Worm (Caenorhabditis elegans): ENCODE measurements around the gene F23D12.11.

Gene F23D12.11

DNA sequence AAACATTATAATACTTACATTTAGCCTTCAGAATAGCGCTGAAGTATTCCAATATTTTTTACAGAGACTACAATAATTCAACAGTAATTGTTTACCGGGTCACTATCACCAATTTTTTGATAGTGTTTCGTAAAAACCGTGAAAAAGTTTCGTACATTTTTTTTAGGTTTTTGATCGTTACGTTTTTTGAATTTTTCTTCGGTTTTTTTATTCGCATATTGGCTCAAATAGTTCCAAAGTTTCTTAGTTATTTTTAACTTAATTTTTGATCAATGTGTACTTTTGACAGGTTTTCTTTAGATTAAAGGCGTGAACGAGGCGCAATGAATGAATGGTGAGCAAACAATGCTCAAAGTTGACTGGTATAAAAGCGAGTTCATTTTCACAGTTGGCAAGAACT, 1.4 kb downstream of the F23D12.11 start, which contains the start of gene fipr-3:
TSS of gene fipr-3 (plus strand) at position 301 of the 400 bp plus-strand sequence.
- no peak for TF ChIP-seq elt-1 (tag; optimal IDR thresholded peaks at IDR 0.05; ENCODE audit: borderline replicate concordance, insufficient read depth)
- TF ChIP-seq ceh-43 (GFP tag; optimal IDR thresholded peaks at IDR 0.05) = no peak
- no peak for TF ChIP-seq lin-13 (tag; optimal IDR thresholded peaks at IDR 0.05)
- TF ChIP-seq nhr-28 (tag; optimal IDR thresholded peaks at IDR 0.05) = no peak
- no peak for TF ChIP-seq flh-1 (GFP tag; optimal IDR thresholded peaks at IDR 0.05)
- TF ChIP-seq sem-2 (GFP tag; optimal IDR thresholded peaks at IDR 0.05) = no peak
- no peak for TF ChIP-seq ces-1 (GFP tag; optimal IDR thresholded peaks at IDR 0.05)
- no peak for TF ChIP-seq unc-39 (tag; optimal IDR thresholded peaks at IDR 0.05)

DNA sequence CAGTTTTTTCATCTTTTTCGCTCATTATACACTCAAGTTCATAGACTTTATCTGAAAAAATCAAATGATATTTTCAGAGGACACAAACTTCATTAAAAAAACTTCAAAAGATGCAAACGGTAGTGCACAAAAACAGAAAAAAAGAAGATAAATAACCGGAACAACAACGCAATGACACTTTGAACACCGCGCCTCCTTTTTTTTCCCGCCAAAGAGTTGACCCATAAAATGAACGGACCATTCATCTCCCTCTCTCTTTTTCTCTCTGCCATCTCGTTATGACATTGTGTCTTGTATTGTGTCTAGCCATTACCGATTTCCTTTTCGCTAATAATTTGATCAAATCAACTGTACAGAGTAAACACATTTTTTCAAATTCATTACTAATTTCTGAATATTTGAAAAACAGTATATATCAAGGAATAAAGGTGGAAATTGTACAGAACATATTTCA, 3.0 kb downstream of the F23D12.11 start, which contains the start of gene F23D12.2:
TSS of gene F23D12.2 (minus strand) at position 51 of the 454 bp plus-strand sequence.
- TF ChIP-seq mab-5 (tag; optimal IDR thresholded peaks at IDR 0.05) = no peak
- no peak for TF ChIP-seq ztf-11 (tag; optimal IDR thresholded peaks at IDR 0.05)
- no peak for TF ChIP-seq snpc-4 (tag; optimal IDR thresholded peaks at IDR 0.05)
- TF ChIP-seq sptf-1 (tag; optimal IDR thresholded peaks at IDR 0.05) = no peak
- TF ChIP-seq ceh-39 (tag; optimal IDR thresholded peaks at IDR 0.05) = no peak
- no peak for TF ChIP-seq mls-2 (tag; optimal IDR thresholded peaks at IDR 0.05)
- TF ChIP-seq M03D4.4 (tag; optimal IDR thresholded peaks at IDR 0.05) = no peak
- TF ChIP-seq bed-3 (GFP tag; optimal IDR thresholded peaks at IDR 0.05) = no peak
- no peak for TF ChIP-seq lsy-2 (tag; optimal IDR thresholded peaks at IDR 0.05)
- no peak for TF ChIP-seq cnd-1 (tag; optimal IDR thresholded peaks at IDR 0.05)
- no peak for TF ChIP-seq ceh-43 (GFP tag; optimal IDR thresholded peaks at IDR 0.05)
- TF ChIP-seq tbx-8 (GFP tag; optimal IDR thresholded peaks at IDR 0.05) = no peak
- no peak for TF ChIP-seq ceh-83 (GFP tag; optimal IDR thresholded peaks at IDR 0.05)

DNA sequence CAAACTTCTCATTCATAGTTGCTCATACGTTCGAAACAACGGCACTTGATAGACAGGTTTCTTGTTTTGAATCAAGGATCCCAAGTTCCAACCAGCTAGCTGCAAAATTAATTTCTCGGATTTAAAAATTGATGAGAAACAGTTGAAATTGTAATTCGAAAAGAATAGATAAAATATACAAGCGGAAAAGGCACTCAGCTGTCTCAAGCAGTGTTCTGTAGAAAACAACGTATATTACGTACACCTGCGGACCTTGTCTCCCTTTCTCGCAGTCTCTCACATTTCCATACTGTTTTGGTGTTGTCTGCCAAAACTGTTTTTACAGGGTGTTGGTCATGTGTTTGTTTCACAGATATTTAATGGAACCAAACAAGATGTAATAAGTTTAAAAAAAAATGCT, 8.9 kb downstream of the F23D12.11 start, which contains the start of gene F23D12.10:
TSS of gene F23D12.10 (minus strand) at position 101 of the 400 bp plus-strand sequence.
- TF ChIP-seq flh-1 (GFP tag; optimal IDR thresholded peaks at IDR 0.05) (no peak), nhr-28 (tag; optimal IDR thresholded peaks at IDR 0.05) (no peak), nhr-12 (tag; optimal IDR thresholded peaks at IDR 0.05) (no peak), bed-3 (GFP tag; optimal IDR thresholded peaks at IDR 0.05) (no peak), lin-32 (GFP tag; optimal IDR thresholded peaks at IDR 0.05) (no peak), hlh-1 (tag; optimal IDR thresholded peaks at IDR 0.05) (no peak), mab-5 (tag; optimal IDR thresholded peaks at IDR 0.05) (no peak), ceh-83 (GFP tag; optimal IDR thresholded peaks at IDR 0.05) (no peak), ceh-39 (tag; optimal IDR thresholded peaks at IDR 0.05) (no peak), nhr-76 (tag; optimal IDR thresholded peaks at IDR 0.05) (no peak), sptf-1 (tag; optimal IDR thresholded peaks at IDR 0.05) (no peak), snpc-4 (tag; optimal IDR thresholded peaks at IDR 0.05) (no peak), tbx-8 (GFP tag; optimal IDR thresholded peaks at IDR 0.05) (no peak), lsy-2 (tag; optimal IDR thresholded peaks at IDR 0.05) (no peak), ces-1 (GFP tag; optimal IDR thresholded peaks at IDR 0.05) (no peak), cnd-1 (tag; optimal IDR thresholded peaks at IDR 0.05) (no peak), unc-120 (tag; optimal IDR thresholded peaks at IDR 0.05; ENCODE audit: poor library complexity, severe bottlenecking) (no peak), nhr-2 (tag; optimal IDR thresholded peaks at IDR 0.05) (no peak)

DNA sequence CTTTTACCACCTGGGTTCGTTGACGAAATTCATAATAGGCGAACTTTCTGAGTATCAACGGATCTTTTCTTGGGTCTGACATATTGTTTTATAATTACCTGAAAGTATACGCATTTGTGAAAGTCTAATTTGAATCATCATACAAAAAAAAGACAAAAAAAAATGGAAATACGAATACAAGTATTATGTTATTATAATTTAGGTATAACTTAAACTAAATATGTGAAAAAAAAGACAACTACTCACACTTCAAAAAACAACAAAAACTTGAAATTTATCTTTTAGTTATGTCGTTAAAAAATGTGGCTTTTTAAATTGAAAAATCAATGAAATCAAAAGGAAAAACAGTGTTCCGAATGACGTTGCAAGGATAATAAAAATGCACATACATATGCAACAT, 11.8 kb downstream of the F23D12.11 start, which contains the start of gene fbxa-179:
TSS of gene fbxa-179 (minus strand) at position 101 of the 400 bp plus-strand sequence.
- TF ChIP-seq lin-32 (GFP tag; optimal IDR thresholded peaks at IDR 0.05) (no peak), nhr-12 (tag; optimal IDR thresholded peaks at IDR 0.05) (no peak), mab-5 (tag; optimal IDR thresholded peaks at IDR 0.05) (no peak), nhr-2 (tag; optimal IDR thresholded peaks at IDR 0.05) (no peak), lin-13 (tag; optimal IDR thresholded peaks at IDR 0.05) (no peak), blmp-1 (tag; optimal IDR thresholded peaks at IDR 0.05) (no peak), cnd-1 (tag; optimal IDR thresholded peaks at IDR 0.05) (no peak), flh-1 (GFP tag; optimal IDR thresholded peaks at IDR 0.05) (no peak), mep-1 (tag; optimal IDR thresholded peaks at IDR 0.05) (no peak), unc-39 (tag; optimal IDR thresholded peaks at IDR 0.05) (no peak), nhr-28 (tag; optimal IDR thresholded peaks at IDR 0.05) (no peak), ces-1 (GFP tag; optimal IDR thresholded peaks at IDR 0.05) (no peak), ceh-39 (tag; optimal IDR thresholded peaks at IDR 0.05) (no peak), tbx-8 (GFP tag; optimal IDR thresholded peaks at IDR 0.05) (no peak), nhr-76 (tag; optimal IDR thresholded peaks at IDR 0.05) (no peak), hlh-1 (tag; optimal IDR thresholded peaks at IDR 0.05) (no peak), elt-3 (tag; optimal IDR thresholded peaks at IDR 0.05) (no peak)

DNA sequence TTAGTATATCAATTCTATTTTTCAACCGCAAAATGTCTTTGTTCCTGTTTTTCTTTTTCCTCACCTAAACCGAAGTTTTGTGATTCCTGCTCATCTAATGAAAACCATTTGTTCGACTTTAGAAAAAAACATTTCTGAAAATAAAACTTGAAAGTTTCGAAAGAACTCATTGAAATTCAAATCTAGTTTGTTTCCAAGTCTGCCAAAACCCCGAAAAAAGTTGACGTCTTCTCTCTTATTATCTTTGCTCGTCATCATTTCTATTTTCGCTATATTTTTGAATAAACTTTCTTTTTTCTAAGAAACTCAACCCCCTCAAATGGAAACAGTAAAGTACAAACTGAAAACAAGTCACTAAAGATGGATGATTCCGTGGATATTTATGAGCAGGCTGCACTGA, 18.7 kb downstream of the F23D12.11 start, which contains the start of gene frpr-17:
TSS of gene frpr-17 (plus strand) at position 301 of the 400 bp plus-strand sequence.
- TF ChIP-seq bed-3 (GFP tag; optimal IDR thresholded peaks at IDR 0.05) = no peak
